Worm (Caenorhabditis elegans) whole organism, mixed stage, embryonic: Measurements from ENCODE around the gene rab-33.

Source experiments
- M03D4.4 ChIP-seq: sonication (generic microtip); optimal IDR thresholded peaks from 2 replicates; lab custom pipeline; 2017; ENCODE audit warnings: mild to moderate bottlenecking, missing genetic modification characterization, missing compliant biosample characterization
- bed-3 ChIP-seq: fragments of 200-800 bp; sonication (Bioruptor generic); optimal IDR thresholded peaks from 3 replicates; lab custom pipeline; 2018; ENCODE audit warnings: mild to moderate bottlenecking, missing genetic modification characterization, moderate library complexity, missing compliant biosample characterization
- blmp-1 ChIP-seq: fragments of 150-350 bp; optimal IDR thresholded peaks from 2 replicates; lab custom pipeline; 2014; ENCODE audit warnings: missing biosample characterization, missing genetic modification characterization
- ceh-83 ChIP-seq: fragments of 200-800 bp; sonication (Bioruptor generic); optimal IDR thresholded peaks from 2 replicates; lab custom pipeline; 2018; ENCODE audit warnings: mild to moderate bottlenecking, missing genetic modification characterization, missing compliant biosample characterization
- ces-1 ChIP-seq: fragments of 150-350 bp; optimal IDR thresholded peaks from 2 replicates; lab custom pipeline; 2014; ENCODE audit warnings: missing biosample characterization, missing genetic modification reagents, missing genetic modification characterization
- drap-1 ChIP-seq: fragments of 200-800 bp; sonication (Bioruptor generic); optimal IDR thresholded peaks from 3 replicates; lab custom pipeline; 2018; ENCODE audit warnings: mild to moderate bottlenecking, missing genetic modification characterization, missing compliant biosample characterization
- elt-1 ChIP-seq: sonication (generic microtip); optimal IDR thresholded peaks from 2 replicates; lab custom pipeline; 2017; ENCODE audit warnings: missing genetic modification characterization, mild to moderate bottlenecking, missing compliant biosample characterization, antibody characterized with exemption, moderate library complexity, borderline replicate concordance; ENCODE audit not compliant: insufficient read depth
- elt-3 ChIP-seq: fragments of 150-350 bp; optimal IDR thresholded peaks from 2 replicates; lab custom pipeline; 2014; ENCODE audit warnings: missing biosample characterization, missing genetic modification characterization
- flh-1 ChIP-seq: fragments of 200-800 bp; sonication (Bioruptor generic); optimal IDR thresholded peaks from 2 replicates; lab custom pipeline; 2018; ENCODE audit warnings: mild to moderate bottlenecking, missing genetic modification characterization, moderate library complexity, missing compliant biosample characterization
- ham-2 ChIP-seq: fragments of 200-800 bp; sonication (Bioruptor generic); optimal IDR thresholded peaks from 2 replicates; lab custom pipeline; 2018; ENCODE audit warnings: mild to moderate bottlenecking, missing genetic modification characterization, missing compliant biosample characterization
- hlh-1 ChIP-seq: fragments of 150-350 bp; optimal IDR thresholded peaks from 2 replicates; lab custom pipeline; 2014; ENCODE audit warnings: missing biosample characterization, missing genetic modification reagents, missing genetic modification characterization
- lin-13 ChIP-seq: fragments of 150-350 bp; optimal IDR thresholded peaks from 2 replicates; lab custom pipeline; 2014; ENCODE audit warnings: missing biosample characterization, missing genetic modification characterization
- lin-32 ChIP-seq: fragments of 200-800 bp; sonication (Bioruptor generic); optimal IDR thresholded peaks from 2 replicates; lab custom pipeline; 2018; ENCODE audit warnings: mild to moderate bottlenecking, missing genetic modification characterization, missing compliant biosample characterization
- lsy-2 ChIP-seq: fragments of 150-350 bp; optimal IDR thresholded peaks from 2 replicates; lab custom pipeline; 2014; ENCODE audit warnings: missing biosample characterization, missing genetic modification characterization
- mep-1 ChIP-seq: fragments of 150-350 bp; optimal IDR thresholded peaks from 2 replicates; lab custom pipeline; 2017; ENCODE audit warnings: missing biosample characterization, missing genetic modification reagents, missing genetic modification characterization, inconsistent platforms
- mls-2 ChIP-seq: sonication (generic microtip); optimal IDR thresholded peaks from 2 replicates; lab custom pipeline; 2016; ENCODE audit warnings: mild to moderate bottlenecking, missing genetic modification characterization, moderate library complexity, missing compliant biosample characterization
- nhr-12 ChIP-seq: fragments of 150-350 bp; optimal IDR thresholded peaks from 2 replicates; lab custom pipeline; 2014; ENCODE audit warnings: missing biosample characterization, missing genetic modification characterization
- nhr-2 ChIP-seq: fragments of 150-350 bp; optimal IDR thresholded peaks from 2 replicates; lab custom pipeline; 2014; ENCODE audit warnings: missing biosample characterization, missing genetic modification characterization
- nhr-237 ChIP-seq: fragments of 150-350 bp; optimal IDR thresholded peaks from 2 replicates; lab custom pipeline; 2014; ENCODE audit warnings: missing biosample characterization, missing genetic modification characterization
- nhr-28 ChIP-seq: fragments of 150-350 bp; optimal IDR thresholded peaks from 2 replicates; lab custom pipeline; 2014; ENCODE audit warnings: missing biosample characterization, missing genetic modification characterization
- nhr-76 ChIP-seq: sonication (generic microtip); optimal IDR thresholded peaks from 2 replicates; lab custom pipeline; 2017; ENCODE audit warnings: missing biosample characterization, missing genetic modification characterization
- pha-4 ChIP-seq: fragments of 150-350 bp; optimal IDR thresholded peaks from 2 replicates; lab custom pipeline; 2018; ENCODE audit warnings: missing biosample characterization, missing genetic modification reagents, missing genetic modification characterization
- sem-2 ChIP-seq: fragments of 200-800 bp; sonication (Bioruptor generic); optimal IDR thresholded peaks from 2 replicates; lab custom pipeline; 2018; ENCODE audit warnings: mild to moderate bottlenecking, missing genetic modification characterization, missing compliant biosample characterization
- snpc-4 ChIP-seq: fragments of 150-350 bp; optimal IDR thresholded peaks from 2 replicates; lab custom pipeline; 2014; ENCODE audit warnings: missing biosample characterization, missing genetic modification characterization
- sptf-1 ChIP-seq: sonication (generic microtip); optimal IDR thresholded peaks from 2 replicates; lab custom pipeline; 2017; ENCODE audit warnings: mild to moderate bottlenecking, missing genetic modification characterization, moderate library complexity, missing compliant biosample characterization
- tbx-8 ChIP-seq: fragments of 200-800 bp; sonication (Bioruptor generic); optimal IDR thresholded peaks from 2 replicates; lab custom pipeline; 2018; ENCODE audit warnings: mild to moderate bottlenecking, missing genetic modification characterization, moderate library complexity, missing compliant biosample characterization
- unc-120 ChIP-seq: sonication (generic microtip); optimal IDR thresholded peaks from 2 replicates; lab custom pipeline; 2017; ENCODE audit warnings: missing genetic modification characterization, missing compliant biosample characterization; ENCODE audit not compliant: poor library complexity, severe bottlenecking
- unc-62 ChIP-seq: fragments of 150-350 bp; optimal IDR thresholded peaks from 2 replicates; lab custom pipeline; 2014; ENCODE audit warnings: missing biosample characterization, missing genetic modification reagents, missing genetic modification characterization
- zip-8 ChIP-seq: fragments of 150-350 bp; optimal IDR thresholded peaks from 2 replicates; lab custom pipeline; 2014; ENCODE audit warnings: missing biosample characterization, missing genetic modification characterization
- ztf-11 ChIP-seq: fragments of 150-350 bp; optimal IDR thresholded peaks from 2 replicates; lab custom pipeline; 2014; ENCODE audit warnings: missing biosample characterization, missing genetic modification characterization

Gene rab-33

DNA sequence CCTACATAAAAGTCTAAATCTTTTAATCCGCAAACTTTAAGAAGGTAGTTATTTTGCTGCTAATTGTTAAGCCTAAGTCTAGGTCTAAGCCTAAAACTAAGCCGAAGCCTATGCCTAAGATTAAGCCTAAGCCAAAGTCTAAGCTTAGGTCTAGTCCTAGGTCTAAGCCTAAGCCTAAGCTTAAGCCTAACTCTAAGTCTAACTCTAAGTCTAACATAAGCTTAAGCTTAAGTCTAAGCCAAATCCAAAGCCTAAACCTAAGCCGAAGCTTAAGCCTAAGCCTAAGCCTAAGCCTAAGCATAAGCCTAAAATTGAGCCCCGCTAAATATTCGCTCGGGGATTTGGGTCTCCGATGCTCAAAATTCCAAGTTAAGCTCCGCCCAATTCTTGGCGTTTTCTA lies 17.6 kb upstream of the rab-33 start:
- TF ChIP-seq lin-13 (tag; lab: Kevin White, UChicago): no peak
- TF ChIP-seq ham-2 (GFP tag; lab: Kevin White, UChicago): no peak
- no peak for TF ChIP-seq mep-1

DNA sequence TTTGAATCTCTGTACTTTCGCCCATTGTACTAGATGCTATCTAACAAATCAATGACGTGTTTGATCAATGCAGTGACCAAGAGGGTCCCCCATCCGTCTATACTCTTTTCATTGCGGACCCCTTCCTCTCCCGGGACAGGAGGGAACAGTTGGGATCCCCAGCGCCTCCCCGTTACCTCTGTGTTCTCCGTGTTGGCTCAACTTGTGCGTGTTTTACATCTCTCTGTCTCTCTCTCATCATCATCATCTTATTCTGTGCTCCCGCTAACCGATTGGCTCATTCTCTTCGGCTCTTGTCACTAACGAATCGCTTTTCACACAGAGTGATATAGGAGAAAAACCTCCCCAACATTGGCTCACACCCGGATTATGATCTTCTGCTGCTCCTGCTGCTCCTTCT lies 16.9 kb upstream of the rab-33 start, which contains the start of gene unc-49:
TSS of gene unc-49 (plus strand) at position 240 of the 400 bp plus-strand sequence.
- TF ChIP-seq mls-2 (tag; lab: Kevin White, UChicago) (no peak), hlh-1 (peak; percentile 62), ztf-11 (tag; lab: Kevin White, UChicago) (no peak), unc-120 (tag; lab: Kevin White, UChicago) (peak; percentile 47), unc-62 (peak; percentile 22)

DNA sequence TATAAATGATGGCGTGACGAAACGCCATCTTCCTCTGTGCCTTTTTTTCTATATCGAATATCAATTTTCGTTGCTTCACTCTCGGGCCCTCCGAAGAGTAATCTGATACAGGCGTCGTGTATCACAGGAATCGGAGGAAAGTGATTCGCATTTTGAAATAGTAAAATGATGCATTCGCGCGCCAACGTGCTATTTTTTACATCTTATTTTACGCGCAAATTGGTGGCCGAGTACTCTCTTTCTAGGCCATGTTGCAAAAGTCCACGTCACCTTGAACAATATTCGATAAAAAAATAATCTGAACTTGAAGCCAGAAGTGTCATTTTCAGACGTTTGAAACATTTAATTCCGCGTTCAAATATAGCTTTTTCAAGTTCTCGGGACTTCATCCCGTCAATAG lies 16.0 kb upstream of the rab-33 start:
- TF ChIP-seq zip-8 (tag; lab: Kevin White, UChicago): no peak
- TF ChIP-seq pha-4 (tag; lab: Kevin White, UChicago): no peak
- no peak for TF ChIP-seq elt-3 (tag; lab: Kevin White, UChicago)
- TF ChIP-seq mep-1: no peak
- TF ChIP-seq snpc-4 (tag; lab: Kevin White, UChicago): no peak
- TF ChIP-seq lin-32 (GFP tag; lab: Kevin White, UChicago): no peak
- TF ChIP-seq lin-13 (tag; lab: Kevin White, UChicago): no peak
- TF ChIP-seq tbx-8 (GFP tag; lab: Kevin White, UChicago): no peak
- TF ChIP-seq mls-2 (tag; lab: Kevin White, UChicago): no peak
- no peak for TF ChIP-seq unc-62
- no peak for TF ChIP-seq sptf-1 (tag; lab: Kevin White, UChicago)
- TF ChIP-seq drap-1 (GFP tag; lab: Kevin White, UChicago): no peak
- TF ChIP-seq ztf-11 (tag; lab: Kevin White, UChicago): no peak
- TF ChIP-seq M03D4.4 (tag; lab: Kevin White, UChicago): no peak
- TF ChIP-seq hlh-1: no peak
- TF ChIP-seq nhr-237 (tag; lab: Kevin White, UChicago): no peak
- no peak for TF ChIP-seq unc-120 (tag; lab: Kevin White, UChicago)
- no peak for TF ChIP-seq elt-1 (tag; lab: Kevin White, UChicago)
- TF ChIP-seq nhr-2 (tag; lab: Kevin White, UChicago): no peak

DNA sequence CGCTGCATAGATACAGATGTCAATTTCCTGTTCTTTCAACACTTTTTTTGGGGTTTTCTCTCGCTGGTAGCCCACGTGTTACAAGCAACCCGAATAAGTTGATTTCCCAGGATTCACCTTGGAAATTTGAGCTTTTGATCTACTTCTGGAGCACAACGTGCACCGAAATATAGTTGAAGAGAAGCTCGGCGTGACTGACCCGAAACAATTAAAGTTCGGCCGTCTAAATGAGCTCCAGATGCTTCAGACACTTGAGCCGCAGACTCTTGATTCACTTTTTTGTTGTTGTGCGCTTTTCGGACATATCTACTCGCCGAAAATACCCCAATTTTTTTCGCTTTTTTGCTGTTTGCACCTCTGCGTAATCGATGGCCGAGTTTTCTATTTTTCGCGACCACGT lies 15.2 kb upstream of the rab-33 start:
- no peak for TF ChIP-seq nhr-237 (tag; lab: Kevin White, UChicago)
- no peak for TF ChIP-seq flh-1 (GFP tag; lab: Kevin White, UChicago)
- no peak for TF ChIP-seq blmp-1 (tag; lab: Kevin White, UChicago)
- TF ChIP-seq unc-120 (tag; lab: Kevin White, UChicago): no peak
- no peak for TF ChIP-seq sptf-1 (tag; lab: Kevin White, UChicago)
- no peak for TF ChIP-seq lsy-2 (tag; lab: Kevin White, UChicago)
- TF ChIP-seq snpc-4 (tag; lab: Kevin White, UChicago): no peak
- TF ChIP-seq drap-1 (GFP tag; lab: Kevin White, UChicago): no peak
- no peak for TF ChIP-seq bed-3 (GFP tag; lab: Kevin White, UChicago)
- TF ChIP-seq mls-2 (tag; lab: Kevin White, UChicago): no peak
- no peak for TF ChIP-seq ceh-83 (GFP tag; lab: Kevin White, UChicago)
- TF ChIP-seq unc-62: no peak

DNA sequence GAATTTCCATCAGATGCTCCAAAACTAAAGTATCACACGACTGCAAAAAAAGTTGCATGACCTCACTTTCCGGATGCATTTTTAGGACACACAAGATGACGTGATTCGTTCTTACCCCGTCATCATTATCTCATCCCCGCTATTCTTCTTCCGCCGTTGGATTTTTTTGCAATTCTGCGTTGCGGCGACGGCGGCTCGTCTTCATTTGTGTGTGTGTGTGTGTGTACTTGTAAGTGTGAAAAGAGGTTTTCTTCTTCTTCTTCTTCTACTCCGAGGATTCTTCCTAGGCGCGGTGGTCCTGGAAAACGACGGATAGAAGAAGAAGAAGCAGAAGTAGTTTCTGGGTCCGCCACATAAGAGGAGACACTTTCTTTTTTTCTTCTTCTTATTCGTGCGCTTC lies 12.1 kb upstream of the rab-33 start:
- TF ChIP-seq pha-4 (tag; lab: Kevin White, UChicago) (no peak), snpc-4 (tag; lab: Kevin White, UChicago) (no peak), unc-62 (no peak), elt-3 (tag; lab: Kevin White, UChicago) (no peak), sem-2 (GFP tag; lab: Kevin White, UChicago) (no peak), nhr-2 (tag; lab: Kevin White, UChicago) (no peak), nhr-76 (tag; lab: Kevin White, UChicago) (no peak), nhr-28 (tag; lab: Kevin White, UChicago) (no peak)
- TF ChIP-seq, all 35 proteins: peak for 0

- TF ChIP-seq lin-32 (GFP tag; lab: Kevin White, UChicago): no peak
- no peak for TF ChIP-seq nhr-12 (tag; lab: Kevin White, UChicago)
- no peak for TF ChIP-seq lsy-2 (tag; lab: Kevin White, UChicago)
- TF ChIP-seq nhr-237 (tag; lab: Kevin White, UChicago): no peak
- no peak for TF ChIP-seq sptf-1 (tag; lab: Kevin White, UChicago)
- TF ChIP-seq hlh-1: no peak
- TF ChIP-seq flh-1 (GFP tag; lab: Kevin White, UChicago): no peak
- peak; percentile 60 for TF ChIP-seq ces-1 (GFP tag; lab: Kevin White, UChicago)
- no peak for TF ChIP-seq mls-2 (tag; lab: Kevin White, UChicago)
Observed at ce11 chrIII:10512570-10512969, 8.9 kb upstream of the rab-33 start.
